Fruit fly (Drosophila melanogaster): ENCODE measurements around the gene CG44405.

Gene CG44405

DNA sequence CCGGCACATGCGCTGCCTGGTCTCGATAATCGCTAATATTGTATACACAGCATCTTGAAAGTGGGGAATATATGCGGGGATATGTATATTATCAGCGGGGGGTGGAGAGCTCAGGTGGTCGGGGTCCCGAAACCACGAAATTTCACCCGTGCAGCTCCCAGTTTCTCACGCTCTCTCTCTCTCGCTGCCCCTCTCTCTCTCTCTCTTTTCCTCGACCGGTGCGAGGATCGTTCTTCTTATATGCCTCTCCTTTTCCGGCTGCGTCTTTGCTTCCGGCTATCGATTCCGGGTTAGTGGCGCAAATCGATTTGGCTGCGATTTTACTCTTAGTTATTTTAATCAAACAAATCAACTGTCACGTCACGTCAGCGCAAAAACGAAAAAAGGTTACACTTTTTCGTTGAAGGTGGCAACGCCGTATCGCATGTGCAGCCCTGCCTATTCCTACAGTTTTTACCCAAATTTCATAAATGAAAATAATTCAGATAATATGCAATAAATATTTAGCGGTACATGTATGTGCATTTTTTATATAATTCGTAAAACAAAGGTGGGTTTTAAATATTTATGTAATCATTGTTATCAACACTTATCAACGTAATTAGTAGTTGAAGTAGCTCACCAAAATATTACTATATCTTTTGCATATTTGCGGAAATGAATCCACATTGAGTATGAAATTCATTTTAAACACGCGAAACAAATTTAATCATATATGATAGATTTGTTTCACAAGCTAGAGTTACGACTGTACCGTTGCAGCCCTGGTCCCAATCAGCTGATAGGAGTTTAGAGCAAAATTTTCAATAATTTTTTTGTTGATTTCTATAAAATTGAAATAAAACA, 42.4 kb downstream of the CG44405 start, which contains the start of the genes heix and CG17328:
Gene heix, minus strand, starts transcription at position 393 of the 846 bp plus-strand sequence.
Gene CG17328, plus strand, starts transcription at position 478 of the 846 bp plus-strand sequence.
- TF ChIP-seq CG9139 (GFP tag; optimal IDR thresholded peaks at IDR 0.05) (no peak), CG15336 (GFP tag; IDR thresholded peaks at IDR 0.05) (peak; percentile 44), CG6854 (GFP tag; optimal IDR thresholded peaks at IDR 0.05) (peak; percentile 61), dsx (GFP tag; optimal IDR thresholded peaks at IDR 0.05; ENCODE audit: poor library complexity, severe bottlenecking) (no peak), topi (GFP tag; optimal IDR thresholded peaks at IDR 0.05) (peak; percentile 75), Eip93F (GFP tag; optimal IDR thresholded peaks at IDR 0.05) (peak; percentile 47), CG6792 (GFP tag; optimal IDR thresholded peaks at IDR 0.05) (peak; percentile 56), Ets96B (tag; optimal IDR thresholded peaks at IDR 0.05) (peak; percentile 61), CG8319 (GFP tag; optimal IDR thresholded peaks at IDR 0.05) (peak; percentile 56), Sox15 (GFP tag; optimal IDR thresholded peaks at IDR 0.05) (peak; percentile 70), CG31627 (GFP tag; optimal IDR thresholded peaks at IDR 0.05) (peak; percentile 81), CG10669 (GFP tag; optimal IDR thresholded peaks at IDR 0.05) (no peak), Hr38 (GFP tag; optimal IDR thresholded peaks at IDR 0.05) (no peak), Blimp-1 (GFP tag; optimal IDR thresholded peaks at IDR 0.05) (peak; percentile 28), svp (GFP tag) (peak; percentile 92), CG11762 (GFP tag; optimal IDR thresholded peaks at IDR 0.05; ENCODE audit: insufficient read depth) (peak; percentile 63), Hr4 (GFP tag; optimal IDR thresholded peaks at IDR 0.05) (peak; percentile 86), Lpt (GFP tag; optimal IDR thresholded peaks at IDR 0.05) (no peak), CG34406 (GFP tag; optimal IDR thresholded peaks at IDR 0.05) (peak; percentile 66), CG11294 (GFP tag; IDR thresholded peaks at IDR 0.05) (no peak), dac (GFP tag; optimal IDR thresholded peaks at IDR 0.05) (peak; percentile 42), fd85E (GFP tag; optimal IDR thresholded peaks at IDR 0.05) (no peak), CG11902 (GFP tag; optimal IDR thresholded peaks at IDR 0.05) (peak; percentile 74), Sox14 (GFP tag; optimal IDR thresholded peaks at IDR 0.05) (peak; percentile 81), net (GFP tag; optimal IDR thresholded peaks at IDR 0.05) (no peak), CG3919 (GFP tag; optimal IDR thresholded peaks at IDR 0.05) (no peak), fd59A (GFP tag; optimal IDR thresholded peaks at IDR 0.05) (peak; percentile 44), spab (GFP tag; optimal IDR thresholded peaks at IDR 0.05) (no peak), Smox (GFP tag; optimal IDR thresholded peaks at IDR 0.05) (no peak), ss (GFP tag; optimal IDR thresholded peaks at IDR 0.05) (no peak), achi (GFP tag; optimal IDR thresholded peaks at IDR 0.05) (peak; percentile 83), Met (GFP tag; optimal IDR thresholded peaks at IDR 0.05) (peak; percentile 77), CG16779 (tag; optimal IDR thresholded peaks at IDR 0.05) (no peak), lz (GFP tag; optimal IDR thresholded peaks at IDR 0.05) (peak; percentile 78), CG3032 (tag; optimal IDR thresholded peaks at IDR 0.05) (peak; percentile 64), eg (GFP tag; IDR thresholded peaks at IDR 0.05) (no peak), Hr39 (GFP tag; optimal IDR thresholded peaks at IDR 0.05) (no peak), pdm3 (GFP tag; optimal IDR thresholded peaks at IDR 0.05) (no peak), acj6 (GFP tag; optimal IDR thresholded peaks at IDR 0.05) (peak; percentile 82), CG8119 (GFP tag; IDR thresholded peaks at IDR 0.05) (no peak), OdsH (GFP tag; optimal IDR thresholded peaks at IDR 0.05) (peak; percentile 77), Sox102F (GFP tag; optimal IDR thresholded peaks at IDR 0.05) (no peak), cyc (GFP tag; optimal IDR thresholded peaks at IDR 0.05) (peak; percentile 76), esn (GFP tag; optimal IDR thresholded peaks at IDR 0.05) (peak; percentile 84), CG32006 (GFP tag; optimal IDR thresholded peaks at IDR 0.05) (no peak), CG6808 (GFP tag; optimal IDR thresholded peaks at IDR 0.05) (no peak), CG6276 (GFP tag; optimal IDR thresholded peaks at IDR 0.05) (no peak), Eip75B (GFP tag; optimal IDR thresholded peaks at IDR 0.05) (peak; percentile 79), Ets21C (GFP tag; optimal IDR thresholded peaks at IDR 0.05) (peak; percentile 74), CG1621 (tag; optimal IDR thresholded peaks at IDR 0.05) (peak; percentile 66)
